Fruit fly (Drosophila melanogaster): ENCODE results near the gene CG8927.

Gene CG8927

dm6 chr3R:16223252-16224037, 42.6 kb downstream of the CG8927 start (continued):
- TF ChIP-seq C15 (GFP tag; IDR thresholded peaks at IDR 0.05) (no peak), Oaz (GFP tag; IDR thresholded peaks at IDR 0.05) (no peak), bab2 (GFP tag; optimal IDR thresholded peaks at IDR 0.05) (no peak), ATbp (GFP tag; optimal IDR thresholded peaks at IDR 0.05) (no peak), chm (GFP tag; IDR thresholded peaks at IDR 0.05) (peak; percentile 81), jing (GFP tag; optimal IDR thresholded peaks at IDR 0.05) (no peak), CG11456 (GFP tag; IDR thresholded peaks at IDR 0.05) (no peak), repo (GFP tag; optimal IDR thresholded peaks at IDR 0.05) (peak; percentile 40), CG16863 (GFP tag; optimal IDR thresholded peaks at IDR 0.05) (peak; percentile 13), Max (GFP tag; optimal IDR thresholded peaks at IDR 0.05) (no peak), zf30C (GFP tag; optimal IDR thresholded peaks at IDR 0.05) (peak; percentile 21), Atf6 (GFP tag; IDR thresholded peaks at IDR 0.05) (no peak), emc (GFP tag; optimal IDR thresholded peaks at IDR 0.05) (no peak), Sry-β (GFP tag; optimal IDR thresholded peaks at IDR 0.05) (no peak), CG1832 (GFP tag; optimal IDR thresholded peaks at IDR 0.05) (no peak), CG9727 (GFP tag; optimal IDR thresholded peaks at IDR 0.05) (peak; percentile 60), CG2116 (GFP tag; optimal IDR thresholded peaks at IDR 0.05) (no peak), CG7839 (tag; optimal IDR thresholded peaks at IDR 0.05) (peak; percentile 70), tll (GFP tag; optimal IDR thresholded peaks at IDR 0.05) (no peak), pita (GFP tag; optimal IDR thresholded peaks at IDR 0.05) (no peak), CG34422 (GFP tag; IDR thresholded peaks at IDR 0.05) (no peak), Nf-YC (tag; optimal IDR thresholded peaks at IDR 0.05) (peak; percentile 11), CG3163 (GFP tag; optimal IDR thresholded peaks at IDR 0.05) (no peak), Ada2b (GFP tag; IDR thresholded peaks at IDR 0.05) (no peak), lilli (GFP tag; optimal IDR thresholded peaks at IDR 0.05) (no peak), fd102C (GFP tag; optimal IDR thresholded peaks at IDR 0.05) (no peak), luna (GFP tag; optimal IDR thresholded peaks at IDR 0.05) (no peak), Aef1 (GFP tag; IDR thresholded peaks at IDR 0.05) (no peak), fru (optimal IDR thresholded peaks at IDR 0.05) (no peak), ac (GFP tag; optimal IDR thresholded peaks at IDR 0.05) (no peak), pzg (GFP tag; optimal IDR thresholded peaks at IDR 0.05) (no peak), CG5180 (GFP tag; optimal IDR thresholded peaks at IDR 0.05) (peak; percentile 73), CG10565 (GFP tag; optimal IDR thresholded peaks at IDR 0.05) (no peak), Mad (GFP tag; optimal IDR thresholded peaks at IDR 0.05) (no peak), NK7.1 (GFP tag; optimal IDR thresholded peaks at IDR 0.05) (no peak), Abd-B (GFP tag; optimal IDR thresholded peaks at IDR 0.05) (no peak), kay (GFP tag; optimal IDR thresholded peaks at IDR 0.05) (no peak), sisA (GFP tag; IDR thresholded peaks at IDR 0.05) (no peak), CG1792 (GFP tag; optimal IDR thresholded peaks at IDR 0.05) (no peak), CG15601 (tag; optimal IDR thresholded peaks at IDR 0.05) (no peak), CG13287 (GFP tag; IDR thresholded peaks at IDR 0.05; ENCODE audit: partially characterized antibody) (no peak; the same call in 1 of the 2 replicates), danr (GFP tag; IDR thresholded peaks at IDR 0.05) (no peak), Nf-YA (GFP tag; IDR thresholded peaks at IDR 0.05) (no peak), CG31388 (GFP tag; optimal IDR thresholded peaks at IDR 0.05) (no peak), CG11696 (GFP tag; IDR thresholded peaks at IDR 0.05) (no peak), trh (GFP tag; optimal IDR thresholded peaks at IDR 0.05) (no peak), CG2678 (tag; optimal IDR thresholded peaks at IDR 0.05) (peak; percentile 74), fd3F (GFP tag; optimal IDR thresholded peaks at IDR 0.05) (no peak), en (GFP tag; optimal IDR thresholded peaks at IDR 0.05) (no peak), peb (GFP tag; IDR thresholded peaks at IDR 0.05) (no peak), eyg (GFP tag; optimal IDR thresholded peaks at IDR 0.05) (peak; percentile 3)
